Worm (Caenorhabditis elegans): ENCODE measurements around the gene W06D11.1.

The W06D11.1 gene

ce11 chrX:12333479-12333878 lies 39.1 kb downstream of the W06D11.1 start, which contains the start of gene srd-47:
srd-47 (plus strand) TSS chrX:12333642.
- TF ChIP-seq cog-1 (tag; optimal IDR thresholded peaks at IDR 0.05): no peak
- TF ChIP-seq ref-1 (GFP tag; conservative IDR thresholded peaks at IDR 0.05): no peak
- no peak for TF ChIP-seq flt-1 (GFP tag; IDR thresholded peaks at IDR 0.05)
- no peak for TF ChIP-seq tab-1 (GFP tag; IDR thresholded peaks at IDR 0.05)

- TF ChIP-seq tab-1 (GFP tag; IDR thresholded peaks at IDR 0.05): no peak
- TF ChIP-seq T22C8.4 (GFP tag; IDR thresholded peaks at IDR 0.05): no peak
- no peak for TF ChIP-seq ztf-29 (GFP tag; IDR thresholded peaks at IDR 0.05)
- no peak for TF ChIP-seq med-1 (GFP tag; optimal IDR thresholded peaks at IDR 0.05; ENCODE audit: insufficient read depth)
- no peak for TF ChIP-seq klf-2 (GFP tag; conservative IDR thresholded peaks at IDR 0.05)
- TF ChIP-seq ref-1 (GFP tag; conservative IDR thresholded peaks at IDR 0.05): no peak
- TF ChIP-seq flt-1 (GFP tag; IDR thresholded peaks at IDR 0.05): no peak
- no peak for TF ChIP-seq cog-1 (tag; optimal IDR thresholded peaks at IDR 0.05)
- no peak for TF ChIP-seq ztf-23 (GFP tag; IDR thresholded peaks at IDR 0.05)
Measured at ce11 chrX:12335808-12336207, 41.4 kb downstream of the W06D11.1 start, which contains the start of gene srd-48. srd-48 (plus strand) TSS chrX:12336108.

ce11 chrX:12337846-12338490 lies 43.6 kb downstream of the W06D11.1 start, which contains the start of gene srd-44:
srd-44 (plus strand) TSS chrX:12338440.
- TF ChIP-seq ztf-29 (GFP tag; IDR thresholded peaks at IDR 0.05) (0 out of 2 replicates have a peak, but pooled peaks have one; percentile 40), klf-2 (GFP tag; conservative IDR thresholded peaks at IDR 0.05) (no peak), ref-1 (GFP tag; conservative IDR thresholded peaks at IDR 0.05) (0 out of 2 replicates have a peak, but pooled peaks have one; percentile 26), med-1 (GFP tag; optimal IDR thresholded peaks at IDR 0.05; ENCODE audit: insufficient read depth) (no peak), ztf-23 (GFP tag; IDR thresholded peaks at IDR 0.05) (no peak), tab-1 (GFP tag; IDR thresholded peaks at IDR 0.05) (no peak), flt-1 (GFP tag; IDR thresholded peaks at IDR 0.05) (no peak), T22C8.4 (GFP tag; IDR thresholded peaks at IDR 0.05) (0 out of 2 replicates have a peak, but pooled peaks have one; percentile 24), cog-1 (tag; optimal IDR thresholded peaks at IDR 0.05) (no peak)

ce11 chrX:12341338-12341737 lies 47.0 kb downstream of the W06D11.1 start, which contains the start of gene zig-2:
zig-2 (minus strand) TSS chrX:12341438.
- no peak for TF ChIP-seq ztf-23 (GFP tag; IDR thresholded peaks at IDR 0.05)
- TF ChIP-seq ref-1 (GFP tag; conservative IDR thresholded peaks at IDR 0.05): no peak
- TF ChIP-seq klf-2 (GFP tag; conservative IDR thresholded peaks at IDR 0.05): no peak
- TF ChIP-seq flt-1 (GFP tag; IDR thresholded peaks at IDR 0.05): no peak
- no peak for TF ChIP-seq tab-1 (GFP tag; IDR thresholded peaks at IDR 0.05)
- no peak for TF ChIP-seq med-1 (GFP tag; optimal IDR thresholded peaks at IDR 0.05; ENCODE audit: insufficient read depth)
- no peak for TF ChIP-seq ztf-29 (GFP tag; IDR thresholded peaks at IDR 0.05)
- TF ChIP-seq cog-1 (tag; optimal IDR thresholded peaks at IDR 0.05): no peak
- no peak for TF ChIP-seq T22C8.4 (GFP tag; IDR thresholded peaks at IDR 0.05)

DNA sequence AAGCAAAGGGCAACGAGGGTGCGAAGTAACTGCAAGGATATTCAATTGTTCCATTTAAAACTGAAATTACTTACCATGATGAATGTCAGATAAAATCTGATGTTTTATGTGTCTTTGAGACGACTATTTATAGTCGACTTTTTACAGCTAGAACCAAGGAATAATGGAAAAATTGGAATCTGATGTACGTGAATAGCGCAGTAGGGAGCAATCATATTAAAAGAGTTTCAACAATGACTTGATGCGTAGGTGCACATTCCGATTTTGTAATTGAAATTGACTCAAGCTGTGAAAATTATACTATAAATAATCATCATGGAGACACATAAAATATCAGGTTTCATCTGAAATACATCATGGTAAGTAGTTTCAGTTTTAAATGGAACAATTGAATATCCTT lies 48.9 kb downstream of the W06D11.1 start, which contains the start of the genes nspc-9 and nspc-10:
Gene nspc-9, minus strand, starts transcription at position 101 of the 400 bp plus-strand sequence.
Gene nspc-10, plus strand, starts transcription at position 331 of the 400 bp plus-strand sequence.
- no peak for TF ChIP-seq flt-1 (GFP tag; IDR thresholded peaks at IDR 0.05)
- TF ChIP-seq med-1 (GFP tag; optimal IDR thresholded peaks at IDR 0.05; ENCODE audit: insufficient read depth): no peak
- no peak for TF ChIP-seq ref-1 (GFP tag; conservative IDR thresholded peaks at IDR 0.05)
- TF ChIP-seq ztf-29 (GFP tag; IDR thresholded peaks at IDR 0.05): no peak
- no peak for TF ChIP-seq cog-1 (tag; optimal IDR thresholded peaks at IDR 0.05)
- TF ChIP-seq ztf-23 (GFP tag; IDR thresholded peaks at IDR 0.05): no peak
- no peak for TF ChIP-seq klf-2 (GFP tag; conservative IDR thresholded peaks at IDR 0.05)
